Worm (Caenorhabditis elegans) whole organism, young adult: ENCODE results near the gene sri-77.
"Not testable (repeated sequence)": the region's sequence is repeated elsewhere in the genome, so short reads cannot be mapped to it uniquely, and the experiment has no call there.

Experiments used
- B0261.1 ChIP-seq: sonication (generic microtip); optimal IDR thresholded peaks from 2 replicates; lab custom pipeline; 2016; ENCODE audit warnings: mild to moderate bottlenecking, missing genetic modification characterization, moderate library complexity, missing compliant biosample characterization
- C06A6.2 ChIP-seq: fragments of 200-800 bp; sonication (Bioruptor generic); conservative IDR thresholded peaks from 2 replicates; pipeline ENCODE4 v1.3.6; 2022; ENCODE audit warnings: missing genetic modification characterization, missing compliant biosample characterization
- F22D6.2 ChIP-seq: sonication (generic microtip); optimal IDR thresholded peaks from 2 replicates; lab custom pipeline; 2016; ENCODE audit warnings: mild to moderate bottlenecking, missing genetic modification characterization, missing compliant biosample characterization
- F23B12.7 ChIP-seq: sonication (generic microtip); optimal IDR thresholded peaks from 2 replicates; lab custom pipeline; 2017; ENCODE audit warnings: missing genetic modification characterization, mild to moderate bottlenecking, missing compliant biosample characterization, antibody characterized with exemption, moderate library complexity; ENCODE audit not compliant: insufficient read depth
- F39B2.1 ChIP-seq: fragments of 200-800 bp; sonication (Bioruptor generic); IDR thresholded peaks from 2 replicates; pipeline ENCODE4 v1.3.6; 2022; ENCODE audit warnings: missing genetic modification reagents, missing genetic modification characterization, missing compliant biosample characterization
- T26A5.8 ChIP-seq: sonication (generic microtip); optimal IDR thresholded peaks from 2 replicates; lab custom pipeline; 2016; ENCODE audit warnings: missing genetic modification characterization, missing compliant biosample characterization
- Y53G8AR.9 ChIP-seq: fragments of 200-800 bp; sonication (Bioruptor generic); conservative IDR thresholded peaks from 2 replicates; pipeline ENCODE4 v1.3.6; 2022; ENCODE audit warnings: missing genetic modification reagents, missing genetic modification characterization, missing compliant biosample characterization
- Y56A3A.18 ChIP-seq: fragments of 200-800 bp; sonication (Bioruptor generic); IDR thresholded peaks from 2 replicates; pipeline ENCODE4 v1.3.6; 2022; ENCODE audit warnings: missing genetic modification reagents, missing genetic modification characterization, missing compliant biosample characterization
- Y67H2A.10 ChIP-seq: fragments of 200-800 bp; sonication (Bioruptor generic); conservative IDR thresholded peaks from 2 replicates; pipeline ENCODE4 v1.3.6; 2022; ENCODE audit warnings: missing genetic modification reagents, missing genetic modification characterization, missing compliant biosample characterization
- ZK185.1 ChIP-seq: sonication (generic microtip); optimal IDR thresholded peaks from 2 replicates; lab custom pipeline; 2016; ENCODE audit warnings: mild to moderate bottlenecking, missing genetic modification characterization, missing compliant biosample characterization; ENCODE audit not compliant: poor library complexity, severe bottlenecking
- akir-1 ChIP-seq: fragments of 200-800 bp; sonication (Bioruptor generic); optimal IDR thresholded peaks from 2 replicates; lab custom pipeline; 2018; ENCODE audit warnings: mild to moderate bottlenecking, missing genetic modification characterization, moderate library complexity, missing compliant biosample characterization
- attf-5 ChIP-seq: fragments of 200-800 bp; sonication (Bioruptor generic); optimal IDR thresholded peaks from 2 replicates; lab custom pipeline; 2018; ENCODE audit warnings: mild to moderate bottlenecking, missing genetic modification characterization, missing compliant biosample characterization
- attf-6 ChIP-seq: fragments of 200-800 bp; sonication (Bioruptor generic); IDR thresholded peaks from 2 replicates; pipeline ENCODE4 v1.3.6; 2022; ENCODE audit warnings: missing genetic modification reagents, missing genetic modification characterization, missing compliant biosample characterization
- bed-1 ChIP-seq: fragments of 200-800 bp; sonication (Bioruptor generic); IDR thresholded peaks from 2 replicates; pipeline ENCODE4 v1.3.6; 2022; ENCODE audit warnings: missing genetic modification reagents, missing genetic modification characterization, missing compliant biosample characterization
- bed-2 ChIP-seq: fragments of 200-800 bp; sonication (Bioruptor generic); IDR thresholded peaks from 2 replicates; pipeline ENCODE4 v1.3.6; 2022; ENCODE audit warnings: missing genetic modification reagents, missing genetic modification characterization, missing compliant biosample characterization
- ceh-58 ChIP-seq: fragments of 200-800 bp; sonication (Bioruptor generic); IDR thresholded peaks from 2 replicates; pipeline ENCODE4 v1.3.6; 2022; ENCODE audit warnings: missing genetic modification characterization, missing compliant biosample characterization
- ceh-79 ChIP-seq: sonication (generic microtip); optimal IDR thresholded peaks from 2 replicates; lab custom pipeline; 2017; ENCODE audit warnings: mild to moderate bottlenecking, missing genetic modification characterization, missing compliant biosample characterization
- ceh-91 ChIP-seq: fragments of 200-800 bp; sonication (Bioruptor generic); IDR thresholded peaks from 2 replicates; pipeline ENCODE4 v1.3.6; 2022; ENCODE audit warnings: missing genetic modification reagents, missing genetic modification characterization, missing compliant biosample characterization
- dpl-1 ChIP-seq: fragments of 150-350 bp; optimal IDR thresholded peaks from 2 replicates; lab custom pipeline; 2014; ENCODE audit warnings: missing biosample characterization, missing genetic modification reagents, missing genetic modification characterization
- egl-44 ChIP-seq: fragments of 200-800 bp; sonication (Bioruptor generic); IDR thresholded peaks from 2 replicates; pipeline ENCODE4 v1.3.6; 2022; ENCODE audit warnings: missing genetic modification reagents, missing genetic modification characterization, missing compliant biosample characterization
- ekl-4 ChIP-seq: fragments of 200-800 bp; sonication (Bioruptor generic); IDR thresholded peaks from 2 replicates; pipeline ENCODE4 v1.3.6; 2022; ENCODE audit warnings: missing genetic modification reagents, missing genetic modification characterization, missing compliant biosample characterization
- ets-4 ChIP-seq: fragments of 200-800 bp; sonication (Bioruptor generic); optimal IDR thresholded peaks from 2 replicates; lab custom pipeline; 2018; ENCODE audit warnings: mild to moderate bottlenecking, missing genetic modification characterization, missing compliant biosample characterization
- gei-17 ChIP-seq: fragments of 200-800 bp; sonication (Bioruptor generic); optimal IDR thresholded peaks from 2 replicates; lab custom pipeline; 2018; ENCODE audit warnings: mild to moderate bottlenecking, missing genetic modification characterization, missing compliant biosample characterization
- hmg-1.2 ChIP-seq: fragments of 200-800 bp; sonication (Bioruptor generic); IDR thresholded peaks from 2 replicates; pipeline ENCODE4 v1.3.6; 2022; ENCODE audit warnings: missing genetic modification reagents, missing genetic modification characterization, missing compliant biosample characterization
- lin-35 ChIP-seq, 3 experiments: fragments of 150-350 bp in 2 of 3; sonication (generic microtip) in 1 of 3; optimal IDR thresholded peaks; 2 replicates each; lab custom pipeline; 2014 to 2018; ENCODE audit warnings: missing biosample characterization in 3 of 3, missing genetic modification characterization in 3 of 3, missing genetic modification reagents in 3 of 3
- madf-10 ChIP-seq: sonication (generic microtip); optimal IDR thresholded peaks from 2 replicates; lab custom pipeline; 2016; ENCODE audit warnings: mild to moderate bottlenecking, missing genetic modification characterization, missing compliant biosample characterization
- mcd-1 ChIP-seq: fragments of 200-800 bp; sonication (Bioruptor generic); IDR thresholded peaks from 2 replicates; pipeline ENCODE4 v1.3.6; 2022; ENCODE audit warnings: missing genetic modification reagents, missing genetic modification characterization, missing compliant biosample characterization
- nhr-120 ChIP-seq: fragments of 200-800 bp; sonication (Bioruptor generic); IDR thresholded peaks from 2 replicates; pipeline ENCODE4 v1.3.6; 2022; ENCODE audit warnings: missing genetic modification characterization, missing compliant biosample characterization
- nhr-90 ChIP-seq: sonication (generic microtip); optimal IDR thresholded peaks from 2 replicates; lab custom pipeline; 2016; ENCODE audit warnings: missing genotype, mild to moderate bottlenecking, missing genetic modification characterization, missing compliant biosample characterization
- tbp1 ChIP-seq: fragments of 200-800 bp; sonication (Bioruptor generic); optimal IDR thresholded peaks from 2 replicates; lab custom pipeline; 2018; ENCODE audit warnings: mild to moderate bottlenecking, missing genetic modification characterization, missing compliant biosample characterization
- tlf-1 ChIP-seq: fragments of 200-800 bp; sonication (Bioruptor generic); optimal IDR thresholded peaks from 2 replicates; lab custom pipeline; 2018; ENCODE audit warnings: mild to moderate bottlenecking, missing genetic modification characterization, missing compliant biosample characterization
- unc-130 ChIP-seq: sonication (generic microtip); optimal IDR thresholded peaks from 2 replicates; lab custom pipeline; 2016; ENCODE audit warnings: missing genetic modification reagents, missing genetic modification characterization, missing compliant biosample characterization
- ztf-6 ChIP-seq: fragments of 200-800 bp; sonication (Bioruptor generic); IDR thresholded peaks from 2 replicates; pipeline ENCODE4 v1.3.6; 2022; ENCODE audit warnings: missing genetic modification reagents, missing genetic modification characterization, missing compliant biosample characterization

Gene sri-77

ce11 chrII:2605319-2605718 is at the start of gene sri-77:
TSS of gene sri-77 (minus strand) at chrII:2605419.
- no peak for TF ChIP-seq ceh-58 (GFP tag; lab: Robert Waterston, UW)
- no peak for TF ChIP-seq F23B12.7 (tag; lab: Kevin White, UChicago)
- TF ChIP-seq dpl-1 (GFP tag; lab: Kevin White, UChicago) = no peak
- no peak for TF ChIP-seq Y67H2A.10 (GFP tag; lab: Robert Waterston, UW)
- no peak for TF ChIP-seq F22D6.2 (tag; lab: Kevin White, UChicago)
- TF ChIP-seq ets-4 (GFP tag; lab: Kevin White, UChicago) = no peak
- TF ChIP-seq tlf-1 = no peak
- TF ChIP-seq T26A5.8 (tag; lab: Kevin White, UChicago) = no peak
- TF ChIP-seq attf-6 (GFP tag; lab: Robert Waterston, UW) = no peak
- TF ChIP-seq gei-17 (GFP tag; lab: Kevin White, UChicago) = no peak
- no peak for TF ChIP-seq ceh-79 (tag; lab: Kevin White, UChicago)
- no peak for TF ChIP-seq B0261.1 (tag; lab: Kevin White, UChicago)
- no peak for TF ChIP-seq F39B2.1
- TF ChIP-seq unc-130 (GFP tag; lab: Kevin White, UChicago) = no peak
- no peak for TF ChIP-seq ceh-91 (GFP tag; lab: Robert Waterston, UW)
- TF ChIP-seq lin-35 (GFP tag; optimal IDR thresholded peaks at IDR 0.05; lab: Kevin White, UChicago) = no peak
- no peak for TF ChIP-seq bed-1 (GFP tag; lab: Robert Waterston, UW)
- no peak for TF ChIP-seq ZK185.1 (tag; lab: Kevin White, UChicago)
- TF ChIP-seq nhr-90 = no peak

ce11 chrII:2649539-2649938 is 44.3 kb upstream of the sri-77 start, which contains the start of the genes F22E5.13 and F22E5.6:
TSS of gene F22E5.13 (minus strand) at chrII:2649639.
TSS of gene F22E5.6 (plus strand) at chrII:2649835.
- TF ChIP-seq madf-10 (tag; lab: Kevin White, UChicago) = no peak

- TF ChIP-seq mcd-1 (GFP tag; lab: Robert Waterston, UW) (no peak), Y56A3A.18 (GFP tag; lab: Robert Waterston, UW) (no peak), egl-44 (GFP tag; lab: Robert Waterston, UW) (no peak), ztf-6 (GFP tag; lab: Robert Waterston, UW) (no peak), hmg-1.2 (GFP tag; lab: Robert Waterston, UW) (peak; percentile 28; the same call in 1 of the 2 replicates), tbp1 (no peak), nhr-120 (no peak), C06A6.2 (GFP tag; lab: Robert Waterston, UW) (0 out of 2 replicates have a peak, but pooled peaks have one; percentile 16), Y53G8AR.9 (no peak), bed-2 (GFP tag; lab: Robert Waterston, UW) (no peak), ekl-4 (GFP tag; lab: Robert Waterston, UW) (no peak), akir-1 (no peak)
Observed at ce11 chrII:2649015-2649414, 43.8 kb upstream of the sri-77 start.

ce11 chrII:2646756-2647155 is 41.5 kb upstream of the sri-77 start, which contains the start of gene F22E5.12:
TSS of gene F22E5.12 (minus strand) at chrII:2646856.
- TF ChIP-seq C06A6.2 (GFP tag; lab: Robert Waterston, UW); Y56A3A.18 (GFP tag; lab: Robert Waterston, UW); attf-5 (GFP tag; lab: Kevin White, UChicago): not testable (repeated sequence)
